Fruit fly (Drosophila melanogaster): Measurements from ENCODE around the gene CG31516.

The CG31516 gene

dm6 chr3R:4229137-4229764, 9.3 kb upstream of the CG31516 start, which contains the start of gene DhpD (continued):
- TF ChIP-seq Atf-2 (GFP tag; optimal IDR thresholded peaks at IDR 0.05) = no peak
- TF ChIP-seq so (GFP tag; IDR thresholded peaks at IDR 0.05) = no peak
- TF ChIP-seq esg (GFP tag; conservative IDR thresholded peaks at IDR 0.05) = no peak; the same call in 1 of the 2 replicates
- peak; percentile 54 for TF ChIP-seq CG14667 (GFP tag; IDR thresholded peaks at IDR 0.05)
- no peak for TF ChIP-seq run (tag; optimal IDR thresholded peaks at IDR 0.05)
- peak; percentile 29 for TF ChIP-seq CG8944 (GFP tag; optimal IDR thresholded peaks at IDR 0.05)
- peak; percentile 45 for TF ChIP-seq klu (GFP tag; IDR thresholded peaks at IDR 0.05)
- TF ChIP-seq CG11456 (GFP tag; IDR thresholded peaks at IDR 0.05) = peak; percentile 82
- TF ChIP-seq Dip2 (GFP tag; IDR thresholded peaks at IDR 0.05) = no peak
- TF ChIP-seq cas (GFP tag; IDR thresholded peaks at IDR 0.05) = peak; percentile 71
- TF ChIP-seq CG12769 (tag; optimal IDR thresholded peaks at IDR 0.05) = peak; percentile 77
- peak; percentile 55 to 64 for TF ChIP-seq dpn (GFP tag; optimal IDR thresholded peaks at IDR 0.05)
- TF ChIP-seq TFAM (GFP tag; optimal IDR thresholded peaks at IDR 0.05) = no peak
- TF ChIP-seq CG6689 (GFP tag; IDR thresholded peaks at IDR 0.05) = peak; percentile 63
- peak; percentile 0 for TF ChIP-seq Camta (GFP tag; optimal IDR thresholded peaks at IDR 0.05)
- peak; percentile 79 for TF ChIP-seq lilli (GFP tag; optimal IDR thresholded peaks at IDR 0.05)
- no peak for TF ChIP-seq Dad (GFP tag; optimal IDR thresholded peaks at IDR 0.05)
- TF ChIP-seq jumu (GFP tag; optimal IDR thresholded peaks at IDR 0.05) = no peak
- peak; percentile 63 for TF ChIP-seq CG12155 (GFP tag; optimal IDR thresholded peaks at IDR 0.05)
- peak; percentile 83 for TF ChIP-seq vnd (GFP tag; IDR thresholded peaks at IDR 0.05; ENCODE audit: partially characterized antibody)
- peak; percentile 24; the same call in 1 of the 3 replicates for TF ChIP-seq CG2199 (GFP tag; IDR thresholded peaks at IDR 0.05)
- peak; percentile 74 for TF ChIP-seq Rx (GFP tag; IDR thresholded peaks at IDR 0.05)
- TF ChIP-seq inv (GFP tag; IDR thresholded peaks at IDR 0.05; ENCODE audit: partially characterized antibody) = peak; percentile 91
- TF ChIP-seq pan (optimal IDR thresholded peaks at IDR 0.05) = no peak
- peak in 1 of 2 experiments; percentile 74 for TF ChIP-seq pan (GFP tag; optimal IDR thresholded peaks at IDR 0.05 in 1 of 2, IDR thresholded peaks at IDR 0.05 in 1 of 2)
- no peak for TF ChIP-seq CG10462 (GFP tag; optimal IDR thresholded peaks at IDR 0.05)
- peak; percentile 76 for TF ChIP-seq sob (GFP tag; IDR thresholded peaks at IDR 0.05)
- TF ChIP-seq Abd-B (GFP tag; optimal IDR thresholded peaks at IDR 0.05) = no peak
- TF ChIP-seq bowl (GFP tag; IDR thresholded peaks at IDR 0.05) = no peak
- TF ChIP-seq Hr39 (optimal IDR thresholded peaks at IDR 0.05) = no peak
- TF ChIP-seq gfzf (GFP tag; optimal IDR thresholded peaks at IDR 0.05) = no peak
- TF ChIP-seq CG13296 (GFP tag; optimal IDR thresholded peaks at IDR 0.05) = peak; percentile 70
- no peak for TF ChIP-seq sqz (GFP tag; optimal IDR thresholded peaks at IDR 0.05)
- TF ChIP-seq Trl (optimal IDR thresholded peaks at IDR 0.05) = no peak
- peak; percentile 13 for TF ChIP-seq Trl (GFP tag; optimal IDR thresholded peaks at IDR 0.05)
- peak; percentile 78 for TF ChIP-seq Ets65A (GFP tag)
- peak; percentile 76 for TF ChIP-seq Gug (GFP tag; IDR thresholded peaks at IDR 0.05)
- peak; percentile 71; the same call in 2 of the 4 replicates for TF ChIP-seq chinmo (GFP tag; IDR thresholded peaks at IDR 0.05; ENCODE audit: partially characterized antibody)
- TF ChIP-seq CG1647 (GFP tag; optimal IDR thresholded peaks at IDR 0.05) = peak; percentile 49
- TF ChIP-seq CG10979 (tag; optimal IDR thresholded peaks at IDR 0.05) = peak; percentile 47
- TF ChIP-seq Hr3 (GFP tag; optimal IDR thresholded peaks at IDR 0.05) = peak; percentile 59
- TF ChIP-seq gt (GFP tag; IDR thresholded peaks at IDR 0.05) = no peak
- peak; percentile 60; the same call in 2 of the 3 replicates for TF ChIP-seq tgo (GFP tag; IDR thresholded peaks at IDR 0.05)
- no peak for TF ChIP-seq CG15073 (GFP tag; optimal IDR thresholded peaks at IDR 0.05)
- peak; percentile 76 for TF ChIP-seq CG13424 (tag; optimal IDR thresholded peaks at IDR 0.05)
- TF ChIP-seq Meics (GFP tag; optimal IDR thresholded peaks at IDR 0.05) = peak; percentile 75
- peak; percentile 61 for TF ChIP-seq HLH54F (GFP tag; optimal IDR thresholded peaks at IDR 0.05)
- TF ChIP-seq MBD-R2 (GFP tag; IDR thresholded peaks at IDR 0.05) = peak; percentile 73
- peak; percentile 81 for TF ChIP-seq Xrp1 (GFP tag; IDR thresholded peaks at IDR 0.05)
- peak; percentile 56 for TF ChIP-seq CG34376 (GFP tag; optimal IDR thresholded peaks at IDR 0.05)
- peak; percentile 48 for TF ChIP-seq Awh (GFP tag; IDR thresholded peaks at IDR 0.05)
- peak; percentile 88; the same call in 1 of the 2 replicates for TF ChIP-seq CG42726 (GFP tag; IDR thresholded peaks at IDR 0.05; ENCODE audit: partially characterized antibody)
